Worm (Caenorhabditis elegans) whole organism, midembryonic: ENCODE measurements around the gene F14D7.9.

Source experiments
- flt-1 ChIP-seq: fragments of 200-800 bp; sonication (Bioruptor generic); IDR thresholded peaks from 2 replicates; pipeline ENCODE4 v1.3.6; 2022; ENCODE audit warnings: missing genetic modification characterization, missing compliant biosample characterization
- ztf-29 ChIP-seq: fragments of 200-800 bp; sonication (Bioruptor generic); IDR thresholded peaks from 2 replicates; pipeline ENCODE4 v1.3.6; 2022; ENCODE audit warnings: missing genetic modification reagents, missing genetic modification characterization, missing compliant biosample characterization

DNA sequence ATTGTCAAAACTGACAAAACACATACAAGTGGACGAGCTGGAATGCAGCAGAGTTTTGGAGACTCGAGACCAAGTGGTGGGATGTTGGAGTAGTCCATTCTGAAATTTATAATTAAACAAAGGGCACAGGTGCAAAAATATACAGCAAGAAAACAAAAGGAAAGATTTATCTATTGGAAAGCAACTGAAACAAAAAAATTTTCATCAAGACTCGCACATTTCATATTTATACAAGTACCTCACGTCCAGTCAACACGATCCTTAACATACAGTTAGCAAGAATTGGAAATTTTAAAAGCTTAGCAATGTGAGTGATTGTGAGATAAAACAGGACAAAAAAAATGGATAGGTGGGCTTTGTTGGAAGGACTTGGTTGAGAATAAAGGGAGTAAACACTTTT, 19.7 kb downstream of the F14D7.9 start, which contains the start of gene F47B8.1:
- TF ChIP-seq flt-1 (no peak), ztf-29 (GFP tag; lab: Robert Waterston, UW) (no peak)
